Fruit fly (Drosophila melanogaster) whole organism, embryonic: Measurements from ENCODE around the gene p115.
A peak's percentile ranks its signal among the peaks of the same experiment; 100 is the strongest.

Experiments
- Ada2b ChIP-seq: fragments of 200-800 bp; sonication (Bioruptor generic); IDR thresholded peaks from 2 replicates; pipeline ENCODE4 v1.3.6; 2022; ENCODE audit warnings: missing biosample characterization, missing genetic modification characterization
- Antp ChIP-seq: fragments of 200-800 bp; sonication (Bioruptor generic); optimal IDR thresholded peaks from 3 replicates; lab custom pipeline; 2016; ENCODE audit warnings: missing biosample characterization, missing genetic modification characterization
- CG10147 ChIP-seq: fragments of 200-800 bp; sonication (Bioruptor generic); optimal IDR thresholded peaks from 2 replicates; lab custom pipeline; 2019; ENCODE audit warnings: missing biosample characterization, mild to moderate bottlenecking, missing genetic modification characterization, moderate library complexity
- CG10366 ChIP-seq: fragments of 200-800 bp; sonication (Bioruptor generic); IDR thresholded peaks from 2 replicates; pipeline ENCODE4 v1.3.6; 2022; ENCODE audit warnings: missing biosample characterization, missing genetic modification characterization
- CG10431 ChIP-seq: fragments of 200-800 bp; sonication (Bioruptor generic); optimal IDR thresholded peaks from 3 replicates; lab custom pipeline; 2018; ENCODE audit warnings: missing biosample characterization, mild to moderate bottlenecking, missing genetic modification characterization
- CG10462 ChIP-seq: fragments of 200-800 bp; sonication (Bioruptor generic); optimal IDR thresholded peaks from 2 replicates; lab custom pipeline; 2016; ENCODE audit warnings: missing biosample characterization, missing genetic modification characterization
- CG13296 ChIP-seq: fragments of 200-800 bp; sonication (Bioruptor generic); optimal IDR thresholded peaks from 3 replicates; lab custom pipeline; 2018; ENCODE audit warnings: missing biosample characterization, mild to moderate bottlenecking, missing genetic modification characterization
- CG14965 ChIP-seq: fragments of 200-800 bp; sonication (Bioruptor generic); optimal IDR thresholded peaks from 2 replicates; lab custom pipeline; 2016; ENCODE audit warnings: missing biosample characterization, missing genetic modification characterization, borderline replicate concordance
- CG15479 ChIP-seq: fragments of 200-800 bp; sonication (Bioruptor generic); optimal IDR thresholded peaks from 3 replicates; lab custom pipeline; 2019; ENCODE audit warnings: missing biosample characterization, mild to moderate bottlenecking, missing genetic modification characterization, moderate library complexity
- CG17359 ChIP-seq: fragments of 200-800 bp; sonication (Bioruptor generic); optimal IDR thresholded peaks from 3 replicates; lab custom pipeline; 2018; ENCODE audit warnings: missing biosample characterization, mild to moderate bottlenecking, missing genetic modification characterization, moderate library complexity
- CG17912 ChIP-seq: fragments of 200-800 bp; sonication (Bioruptor generic); optimal IDR thresholded peaks from 2 replicates; lab custom pipeline; 2018; ENCODE audit warnings: missing biosample characterization, mild to moderate bottlenecking, missing genetic modification characterization
- CG18619 ChIP-seq: fragments of 200-800 bp; sonication (Bioruptor generic); optimal IDR thresholded peaks from 3 replicates; lab custom pipeline; 2017; ENCODE audit warnings: missing biosample characterization, mild to moderate bottlenecking, missing genetic modification characterization
- CG2199 ChIP-seq: fragments of 200-800 bp; sonication (Bioruptor generic); IDR thresholded peaks from 3 replicates; pipeline ENCODE4 v1.3.6; 2022; ENCODE audit warnings: missing biosample characterization, missing genetic modification characterization
- CG2202 ChIP-seq: fragments of 200-800 bp; sonication (Bioruptor generic); optimal IDR thresholded peaks from 2 replicates; lab custom pipeline; 2018; ENCODE audit warnings: missing biosample characterization, mild to moderate bottlenecking, missing genetic modification characterization
- CG2875 ChIP-seq: fragments of 200-800 bp; sonication (Bioruptor generic); optimal IDR thresholded peaks from 2 replicates; lab custom pipeline; 2017; ENCODE audit warnings: missing biosample characterization, mild to moderate bottlenecking, missing genetic modification characterization, missing genetic modification reagents
- CG30403 ChIP-seq: fragments of 200-800 bp; sonication (Bioruptor generic); optimal IDR thresholded peaks from 3 replicates; lab custom pipeline; 2016; ENCODE audit warnings: missing biosample characterization, missing genetic modification characterization
- CG31441 ChIP-seq: fragments of 200-800 bp; sonication (Bioruptor generic); IDR thresholded peaks from 2 replicates; pipeline ENCODE4 v1.3.6; 2022; ENCODE audit warnings: missing biosample characterization, missing genetic modification characterization
- CG32767 ChIP-seq: fragments of 200-800 bp; sonication (Bioruptor generic); IDR thresholded peaks from 2 replicates; pipeline ENCODE4 v1.3.6; 2022; ENCODE audit warnings: missing biosample characterization, missing genetic modification characterization
- CG33213 ChIP-seq: fragments of 200-800 bp; sonication (Bioruptor generic); optimal IDR thresholded peaks from 3 replicates; lab custom pipeline; 2016; ENCODE audit warnings: missing biosample characterization, missing genetic modification characterization
- CG6689 ChIP-seq: fragments of 200-800 bp; sonication (Bioruptor generic); IDR thresholded peaks from 2 replicates; pipeline ENCODE4 v1.3.6; 2022; ENCODE audit warnings: missing biosample characterization, missing genetic modification characterization
- CG6765 ChIP-seq: fragments of 200-800 bp; sonication (Bioruptor generic); optimal IDR thresholded peaks from 3 replicates; lab custom pipeline; 2017; ENCODE audit warnings: missing biosample characterization, mild to moderate bottlenecking, missing genetic modification characterization
- CG9609 ChIP-seq: fragments of 200-800 bp; sonication (Bioruptor generic); optimal IDR thresholded peaks from 3 replicates; lab custom pipeline; 2016; ENCODE audit warnings: missing biosample characterization, missing genetic modification characterization
- Dek ChIP-seq: fragments of 200-800 bp; sonication (Bioruptor generic); optimal IDR thresholded peaks from 3 replicates; lab custom pipeline; 2019; ENCODE audit warnings: missing biosample characterization, mild to moderate bottlenecking, missing genetic modification characterization, moderate library complexity
- Dip2 ChIP-seq: fragments of 200-800 bp; sonication (Bioruptor generic); IDR thresholded peaks from 2 replicates; pipeline ENCODE4 v1.3.6; 2022; ENCODE audit warnings: missing biosample characterization, missing genetic modification characterization
- Hr3 ChIP-seq: fragments of 200-800 bp; sonication (Bioruptor generic); optimal IDR thresholded peaks from 3 replicates; lab custom pipeline; 2016; ENCODE audit warnings: missing biosample characterization, missing genetic modification characterization
- Jarid2 ChIP-seq: fragments of 200-800 bp; sonication (Bioruptor generic); optimal IDR thresholded peaks from 3 replicates; lab custom pipeline; 2017; ENCODE audit warnings: mild to moderate bottlenecking, missing biosample characterization, missing genetic modification reagents, missing genetic modification characterization
- MBD-R2 ChIP-seq: fragments of 200-800 bp; sonication (Bioruptor generic); IDR thresholded peaks from 2 replicates; pipeline ENCODE4 v1.3.6; 2022; ENCODE audit warnings: missing biosample characterization, missing genetic modification characterization
- NC2β ChIP-seq: fragments of 200-800 bp; sonication (Bioruptor generic); optimal IDR thresholded peaks from 2 replicates; lab custom pipeline; 2016; ENCODE audit warnings: missing biosample characterization, missing genetic modification characterization
- Optix ChIP-seq: fragments of 200-800 bp; sonication (Bioruptor generic); IDR thresholded peaks from 3 replicates; pipeline ENCODE4 v1.3.6; 2022; ENCODE audit warnings: missing biosample characterization, missing genetic modification characterization
- Pdp1 ChIP-seq, 2 experiments: fragments of 200-800 bp; sonication (Bioruptor generic); optimal IDR thresholded peaks; 3 replicates each; lab custom pipeline; 2016; ENCODE audit warnings: missing biosample characterization in 2 of 2, missing genetic modification characterization in 2 of 2, mild to moderate bottlenecking in 1 of 2, moderate library complexity in 1 of 2
- Rx ChIP-seq: fragments of 200-800 bp; sonication (Bioruptor generic); IDR thresholded peaks from 2 replicates; pipeline ENCODE4 v1.3.6; 2022; ENCODE audit warnings: missing biosample characterization, missing genetic modification characterization
- Sry-δ ChIP-seq: fragments of 200-800 bp; sonication (Bioruptor generic); optimal IDR thresholded peaks from 2 replicates; lab custom pipeline; 2016; ENCODE audit warnings: missing biosample characterization, missing genetic modification characterization
- Trl ChIP-seq, 3 experiments: fragments of >200 bp in 2 of 3; fragments of 200-800 bp in 1 of 3; sonication (Bioruptor generic) in 1 of 3; optimal IDR thresholded peaks; 2 replicates in 1 of 3; 3 replicates in 2 of 3; lab custom pipeline; 2016 to 2017; ENCODE audit warnings: missing biosample characterization in 1 of 3, missing genetic modification characterization in 1 of 3
- ato ChIP-seq: fragments of 200-800 bp; sonication (Bioruptor generic); IDR thresholded peaks from 2 replicates; pipeline ENCODE4 v1.3.6; 2022; ENCODE audit warnings: missing biosample characterization, missing genetic modification characterization; ENCODE audit not compliant: partially characterized antibody
- chn ChIP-seq: fragments of 200-800 bp; sonication (Bioruptor generic); optimal IDR thresholded peaks from 2 replicates; lab custom pipeline; 2016; ENCODE audit warnings: missing biosample characterization, missing genetic modification characterization
- dm ChIP-seq: fragments of 200-800 bp; sonication (Bioruptor generic); optimal IDR thresholded peaks from 3 replicates; lab custom pipeline; 2016; ENCODE audit warnings: missing biosample characterization, missing genetic modification characterization
- dpn ChIP-seq, 2 experiments: fragments of 200-800 bp; sonication (Bioruptor generic); optimal IDR thresholded peaks; 3 replicates each; lab custom pipeline; 2016; ENCODE audit warnings: missing biosample characterization in 2 of 2, missing genetic modification characterization in 2 of 2
- fd96Cb ChIP-seq: fragments of 200-800 bp; sonication (Bioruptor generic); optimal IDR thresholded peaks from 2 replicates; lab custom pipeline; 2018; ENCODE audit warnings: missing biosample characterization, mild to moderate bottlenecking, missing genetic modification characterization, moderate library complexity
- gem ChIP-seq: fragments of 200-800 bp; sonication (Bioruptor generic); optimal IDR thresholded peaks from 2 replicates; lab custom pipeline; 2019; ENCODE audit warnings: missing biosample characterization, mild to moderate bottlenecking, missing genetic modification characterization, moderate library complexity
- gro ChIP-seq: fragments of 200-800 bp; sonication (Bioruptor generic); optimal IDR thresholded peaks from 2 replicates; lab custom pipeline; 2016; ENCODE audit warnings: missing biosample characterization, missing genetic modification characterization
- ind ChIP-seq: fragments of 200-800 bp; sonication (Bioruptor generic); optimal IDR thresholded peaks from 3 replicates; lab custom pipeline; 2016; ENCODE audit warnings: missing biosample characterization, missing genetic modification characterization
- lmd ChIP-seq: fragments of 200-800 bp; sonication (Bioruptor generic); IDR thresholded peaks from 2 replicates; pipeline ENCODE4 v1.3.6; 2022; ENCODE audit warnings: missing biosample characterization, missing genetic modification characterization
- nom ChIP-seq: fragments of 200-800 bp; sonication (Bioruptor generic); optimal IDR thresholded peaks from 2 replicates; lab custom pipeline; 2017; ENCODE audit warnings: missing biosample characterization, missing genetic modification characterization, mild to moderate bottlenecking, moderate library complexity, missing genetic modification reagents
- otp ChIP-seq: fragments of 200-800 bp; sonication (Bioruptor generic); IDR thresholded peaks from 3 replicates; pipeline ENCODE4, ENCODE4 v1.3.6; 2022; ENCODE audit warnings: missing biosample characterization, missing genetic modification characterization
- pb ChIP-seq: fragments of 200-800 bp; sonication (Bioruptor generic); optimal IDR thresholded peaks from 3 replicates; lab custom pipeline; 2016; ENCODE audit warnings: missing biosample characterization, missing genetic modification characterization
- pnt ChIP-seq: fragments of 200-800 bp; sonication (Bioruptor generic); optimal IDR thresholded peaks from 3 replicates; lab custom pipeline; 2016; ENCODE audit warnings: missing biosample characterization, missing genetic modification characterization
- row ChIP-seq: fragments of 200-800 bp; sonication (Bioruptor generic); IDR thresholded peaks from 3 replicates; pipeline ENCODE4 v1.3.6; 2022; ENCODE audit warnings: missing biosample characterization, missing genetic modification characterization
- sug ChIP-seq: fragments of 200-800 bp; optimal IDR thresholded peaks from 2 replicates; lab custom pipeline; 2019; ENCODE audit warnings: missing biosample characterization, mild to moderate bottlenecking, missing genetic modification characterization, moderate library complexity

Gene p115

DNA sequence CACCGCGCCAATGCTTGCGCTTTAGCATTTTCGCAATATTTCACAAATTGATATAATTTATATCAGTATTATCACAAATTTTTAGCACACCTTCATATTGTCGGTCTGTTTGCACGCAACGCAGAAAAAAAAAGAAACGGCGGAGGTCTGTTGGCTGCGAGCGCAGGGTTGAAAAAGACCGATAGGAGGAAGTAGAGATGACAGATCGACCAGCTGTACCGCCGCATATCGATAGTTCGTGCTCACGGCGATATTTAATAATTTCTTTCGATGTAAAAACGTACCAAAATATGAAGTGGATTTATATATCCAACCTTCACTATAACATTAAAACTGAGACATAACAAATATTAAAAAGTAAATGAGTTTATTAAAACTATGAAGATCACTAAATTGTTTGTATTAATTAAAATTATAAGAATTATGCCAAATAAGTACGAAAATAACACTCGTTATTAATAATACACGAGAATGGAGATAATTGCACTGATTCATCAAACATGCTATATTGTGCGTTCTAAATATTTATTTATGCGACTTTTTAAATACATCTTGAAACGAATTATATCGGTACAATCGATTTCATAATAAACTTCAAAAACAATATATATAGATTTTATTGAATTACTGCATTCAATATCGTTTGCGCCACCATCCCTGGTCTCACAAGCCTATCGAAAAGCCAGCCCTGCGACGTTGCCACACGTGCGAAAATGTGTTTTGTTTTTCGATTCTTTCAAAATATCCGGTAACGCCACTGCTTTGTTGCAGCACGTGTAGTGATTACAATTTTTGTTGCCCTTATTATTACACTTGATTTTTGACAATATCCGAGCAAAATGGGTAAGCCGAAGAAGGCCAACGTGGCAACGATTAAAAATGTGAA lies 7.6 kb downstream of the p115 start, which contains the start of the genes RpS6 and bys (continued):
- TF ChIP-seq CG6689 (GFP tag; lab: Robert Waterston, UW) (peak; percentile 5; the same call in 1 of the 2 replicates), ind (GFP tag; lab: Kevin White, UChicago) (peak; percentile 38), CG31441 (GFP tag; lab: Robert Waterston, UW) (peak; percentile 43; the same call in 1 of the 2 replicates), CG18619 (GFP tag; lab: Kevin White, UChicago) (peak; percentile 52), otp (GFP tag; lab: Robert Waterston, UW) (peak; percentile 72; the same call in 2 of the 3 replicates), row (GFP tag; lab: Robert Waterston, UW) (peak; percentile 81), CG2202 (tag; lab: Kevin White, UChicago) (peak; percentile 14), lmd (GFP tag; lab: Robert Waterston, UW) (peak; percentile 30; the same call in 1 of the 2 replicates), CG10431 (GFP tag; lab: Kevin White, UChicago) (peak; percentile 51), CG2875 (peak; percentile 55), Rx (peak; percentile 17; the same call in 1 of the 2 replicates), Dip2 (no peak), pnt (GFP tag; lab: Kevin White, UChicago) (no peak), CG6765 (peak; percentile 75), MBD-R2 (GFP tag; lab: Robert Waterston, UW) (peak; percentile 38), Hr3 (GFP tag; lab: Kevin White, UChicago) (peak; percentile 36), Ada2b (peak; percentile 40; the same call in 1 of the 2 replicates), Optix (GFP tag; lab: Robert Waterston, UW) (0 out of 3 replicates have a peak, but pooled peaks have one; percentile 32), Trl (optimal IDR thresholded peaks at IDR 0.05; lab: Kevin White, UChicago) (no peak), Trl (GFP tag; optimal IDR thresholded peaks at IDR 0.05; lab: Kevin White, UChicago) (peak; percentile 10), nom (GFP tag; lab: Kevin White, UChicago) (peak; percentile 82), CG32767 (GFP tag; lab: Robert Waterston, UW) (no peak), NC2β (GFP tag; lab: Kevin White, UChicago) (peak; percentile 58), CG2199 (GFP tag; lab: Robert Waterston, UW) (peak; percentile 79; the same call in 1 of the 3 replicates), gem (tag; lab: Kevin White, UChicago) (peak; percentile 50), CG30403 (GFP tag; lab: Kevin White, UChicago) (peak; percentile 68), pb (GFP tag; lab: Kevin White, UChicago) (peak; percentile 19), ato (GFP tag; lab: Robert Waterston, UW) (peak; percentile 76), sug (tag; lab: Kevin White, UChicago) (no peak), CG10147 (GFP tag; lab: Kevin White, UChicago) (peak; percentile 16), CG15479 (GFP tag; lab: Kevin White, UChicago) (peak; percentile 26), Pdp1 (GFP tag; optimal IDR thresholded peaks at IDR 0.05; lab: Kevin White, UChicago) (peak; percentile 15 to 42), Antp (GFP tag; lab: Kevin White, UChicago) (peak; percentile 35), CG33213 (GFP tag; lab: Kevin White, UChicago) (peak; percentile 26), chn (peak; percentile 37), CG17912 (GFP tag; lab: Kevin White, UChicago) (peak; percentile 59), Jarid2 (peak; percentile 49), CG13296 (GFP tag; lab: Kevin White, UChicago) (peak; percentile 66), dm (peak; percentile 92), CG14965 (GFP tag; lab: Kevin White, UChicago) (no peak), fd96Cb (tag; lab: Kevin White, UChicago) (no peak), CG10462 (GFP tag; lab: Kevin White, UChicago) (no peak), Sry-δ (GFP tag; lab: Kevin White, UChicago) (peak; percentile 78), dpn (GFP tag; optimal IDR thresholded peaks at IDR 0.05; lab: Kevin White, UChicago) (peak; percentile 30 to 31), Dek (tag; lab: Kevin White, UChicago) (no peak), CG17359 (tag; lab: Kevin White, UChicago) (peak; percentile 14), CG9609 (GFP tag; lab: Kevin White, UChicago) (no peak), CG10366 (GFP tag; lab: Robert Waterston, UW) (peak; percentile 53), gro (GFP tag; lab: Kevin White, UChicago) (peak; percentile 62)
